Worm (Caenorhabditis elegans) whole organism, late embryonic: ENCODE measurements around the gene Y56A3A.16.

ENCODE experiments used
- K02D7.2 ChIP-seq: sonication (generic microtip); optimal IDR thresholded peaks from 2 replicates; lab custom pipeline; 2017; ENCODE audit warnings: mild to moderate bottlenecking, missing genetic modification characterization, missing compliant biosample characterization
- ama-1 ChIP-seq: fragments of 150-350 bp; optimal IDR thresholded peaks from 2 replicates; lab custom pipeline; 2014
- ceh-14 ChIP-seq: sonication (generic microtip); optimal IDR thresholded peaks from 2 replicates; lab custom pipeline; 2016; ENCODE audit warnings: missing genotype, missing genetic modification characterization, missing compliant biosample characterization
- ceh-18 ChIP-seq: sonication (generic microtip); optimal IDR thresholded peaks from 2 replicates; lab custom pipeline; 2016; ENCODE audit warnings: missing genetic modification characterization, missing compliant biosample characterization
- ceh-19 ChIP-seq: fragments of 200-800 bp; sonication (Bioruptor generic); optimal IDR thresholded peaks from 2 replicates; lab custom pipeline; 2018; ENCODE audit warnings: mild to moderate bottlenecking, missing genetic modification characterization, missing compliant biosample characterization
- ceh-2 ChIP-seq: sonication (generic microtip); optimal IDR thresholded peaks from 2 replicates; lab custom pipeline; 2016; ENCODE audit warnings: missing genotype, missing genetic modification characterization, missing compliant biosample characterization
- ceh-24 ChIP-seq: sonication (generic microtip); optimal IDR thresholded peaks from 2 replicates; lab custom pipeline; 2016; ENCODE audit warnings: mild to moderate bottlenecking, missing genetic modification characterization, missing compliant biosample characterization
- ceh-30 ChIP-seq: fragments of 150-350 bp; optimal IDR thresholded peaks from 2 replicates; lab custom pipeline; 2014; ENCODE audit warnings: missing biosample characterization, missing genetic modification characterization
- ceh-34 ChIP-seq: sonication (generic microtip); optimal IDR thresholded peaks from 2 replicates; lab custom pipeline; 2016; ENCODE audit warnings: mild to moderate bottlenecking, missing genetic modification characterization, missing compliant biosample characterization
- ceh-9 ChIP-seq: sonication (generic microtip); optimal IDR thresholded peaks from 2 replicates; lab custom pipeline; 2016; ENCODE audit warnings: mild to moderate bottlenecking, missing genetic modification characterization, inconsistent platforms, missing compliant biosample characterization
- che-1 ChIP-seq: sonication (generic microtip); optimal IDR thresholded peaks from 2 replicates; lab custom pipeline; 2016; ENCODE audit warnings: mild to moderate bottlenecking, missing genetic modification characterization, missing compliant biosample characterization
- elt-2 ChIP-seq: sonication (generic microtip); optimal IDR thresholded peaks from 2 replicates; lab custom pipeline; 2016; ENCODE audit warnings: missing genetic modification reagents, missing genetic modification characterization, missing compliant biosample characterization
- elt-4 ChIP-seq: sonication (generic microtip); optimal IDR thresholded peaks from 2 replicates; lab custom pipeline; 2016; ENCODE audit warnings: missing genetic modification characterization, missing compliant biosample characterization
- fax-1 ChIP-seq: sonication (generic microtip); optimal IDR thresholded peaks from 2 replicates; lab custom pipeline; 2016; ENCODE audit warnings: missing genotype, missing genetic modification characterization, missing compliant biosample characterization
- fkh-6 ChIP-seq: sonication (generic microtip); optimal IDR thresholded peaks from 2 replicates; lab custom pipeline; 2016; ENCODE audit warnings: missing genetic modification characterization, missing compliant biosample characterization
- gmeb-2 ChIP-seq: sonication (generic microtip); optimal IDR thresholded peaks from 2 replicates; lab custom pipeline; 2016; ENCODE audit warnings: missing genetic modification characterization, inconsistent platforms, missing compliant biosample characterization
- hlh-13 ChIP-seq: fragments of 200-800 bp; sonication (Bioruptor generic); optimal IDR thresholded peaks from 2 replicates; lab custom pipeline; 2018; ENCODE audit warnings: mild to moderate bottlenecking, missing genetic modification characterization, missing compliant biosample characterization
- hlh-6 ChIP-seq: sonication (generic microtip); optimal IDR thresholded peaks from 2 replicates; lab custom pipeline; 2016; ENCODE audit warnings: missing genotype, missing genetic modification characterization, missing compliant biosample characterization
- hlh-8 ChIP-seq: sonication (generic microtip); optimal IDR thresholded peaks from 2 replicates; lab custom pipeline; 2016; ENCODE audit warnings: missing genotype, missing genetic modification characterization, missing compliant biosample characterization
- mec-3 ChIP-seq: sonication (generic microtip); optimal IDR thresholded peaks from 2 replicates; lab custom pipeline; 2016; ENCODE audit warnings: borderline replicate concordance, missing genetic modification characterization, missing compliant biosample characterization
- nfya-1 ChIP-seq: sonication (generic microtip); optimal IDR thresholded peaks from 2 replicates; lab custom pipeline; 2017; ENCODE audit warnings: missing genetic modification characterization, mild to moderate bottlenecking, missing compliant biosample characterization, antibody characterized with exemption, moderate library complexity
- nhr-232 ChIP-seq: sonication (generic microtip); optimal IDR thresholded peaks from 2 replicates; lab custom pipeline; 2016; ENCODE audit warnings: missing genetic modification characterization, missing compliant biosample characterization
- pag-3 ChIP-seq: sonication (generic microtip); optimal IDR thresholded peaks from 2 replicates; lab custom pipeline; 2016; ENCODE audit warnings: missing compliant biosample characterization, missing genetic modification characterization, borderline replicate concordance
- pax-1 ChIP-seq: fragments of 150-350 bp; optimal IDR thresholded peaks from 2 replicates; lab custom pipeline; 2014; ENCODE audit warnings: missing biosample characterization, missing genetic modification characterization
- pha-2 ChIP-seq: sonication (generic microtip); optimal IDR thresholded peaks from 2 replicates; lab custom pipeline; 2017; ENCODE audit warnings: mild to moderate bottlenecking, missing genetic modification characterization, missing compliant biosample characterization
- pha-4 ChIP-seq: fragments of 150-350 bp; optimal IDR thresholded peaks from 2 replicates; lab custom pipeline; 2018; ENCODE audit warnings: missing biosample characterization, missing genetic modification reagents, missing genetic modification characterization
- pqm-1 ChIP-seq: sonication (generic microtip); optimal IDR thresholded peaks from 2 replicates; lab custom pipeline; 2016; ENCODE audit warnings: missing genetic modification characterization, missing compliant biosample characterization
- ref-2 ChIP-seq: sonication (generic microtip); optimal IDR thresholded peaks from 2 replicates; lab custom pipeline; 2016; ENCODE audit warnings: missing genetic modification characterization, missing compliant biosample characterization
- ttx-3 ChIP-seq: sonication (generic microtip); optimal IDR thresholded peaks from 2 replicates; lab custom pipeline; 2016; ENCODE audit warnings: missing genetic modification reagents, missing genetic modification characterization, missing compliant biosample characterization
- unc-3 ChIP-seq, 2 experiments: fragments of 200-800 bp in 1 of 2; sonication (Bioruptor generic) in 1 of 2; sonication (generic microtip) in 1 of 2; conservative IDR thresholded peaks in 1 of 2; optimal IDR thresholded peaks in 1 of 2; 2 replicates each; pipeline versions ENCODE4 v1.3.6 to Lab custom; 2016 to 2022; ENCODE audit warnings: missing compliant biosample characterization in 2 of 2, missing genetic modification characterization in 2 of 2, missing genetic modification reagents in 1 of 2
- unc-55 ChIP-seq: sonication (generic microtip); optimal IDR thresholded peaks from 2 replicates; lab custom pipeline; 2017; ENCODE audit warnings: missing biosample characterization, missing genetic modification reagents, missing genetic modification characterization
- unc-86 ChIP-seq: sonication (generic microtip); optimal IDR thresholded peaks from 2 replicates; lab custom pipeline; 2016; ENCODE audit warnings: missing genetic modification characterization, missing compliant biosample characterization
- zip-5 ChIP-seq: sonication (generic microtip); optimal IDR thresholded peaks from 2 replicates; lab custom pipeline; 2016; ENCODE audit warnings: missing genetic modification characterization, missing compliant biosample characterization

Gene Y56A3A.16

ce11 chrIII:11930899-11931298 is 16.8 kb upstream of the Y56A3A.16 start:
- TF ChIP-seq hlh-13 (GFP tag; lab: Kevin White, UChicago) (no peak), ceh-30 (tag; lab: Kevin White, UChicago) (no peak)

- TF ChIP-seq ceh-2 (no peak), ref-2 (tag; lab: Kevin White, UChicago) (no peak), pha-2 (tag; lab: Kevin White, UChicago) (no peak), elt-2 (no peak), mec-3 (no peak), nhr-232 (tag; lab: Kevin White, UChicago) (no peak)
- TF ChIP-seq, all 69 proteins: peak for 0
These were observed 9.5 kb upstream of the Y56A3A.16 start, which contains the start of gene nft-1 for ce11 chrIII:11923586-11923985. nft-1 (plus strand) TSS chrIII:11923886.

- TF ChIP-seq pag-3 (tag; lab: Kevin White, UChicago) (no peak), ama-1 (peak; percentile 72)
These were observed 7.6 kb upstream of the Y56A3A.16 start, which contains the start of gene Y56A3A.22 for ce11 chrIII:11921658-11922098. Y56A3A.22 (plus strand) TSS chrIII:11921692.

ce11 chrIII:11920187-11920785 is 6.2 kb upstream of the Y56A3A.16 start, which contains the start of the genes ccf-1 and trap-4:
ccf-1 (minus strand) TSS chrIII:11920237.
trap-4 (plus strand) TSS chrIII:11920735.
- peak; percentile 12 for TF ChIP-seq unc-55 (GFP tag; lab: Kevin White, UChicago)
- TF ChIP-seq elt-4 (tag; lab: Kevin White, UChicago) = no peak
- TF ChIP-seq nfya-1 (tag; lab: Kevin White, UChicago) = peak; percentile 36
- peak; percentile 24 for TF ChIP-seq ceh-30 (tag; lab: Kevin White, UChicago)
- TF ChIP-seq elt-2 = peak; percentile 12

ce11 chrIII:11918247-11918769 is 4.2 kb upstream of the Y56A3A.16 start, which contains the start of gene znf-593:
znf-593 (minus strand) TSS chrIII:11918719.
- no peak for TF ChIP-seq elt-2
- TF ChIP-seq K02D7.2 = peak; percentile 28

ce11 chrIII:11917525-11917924 is 3.4 kb upstream of the Y56A3A.16 start:
- TF ChIP-seq fkh-6 (tag; lab: Kevin White, UChicago) (no peak), pax-1 (tag; lab: Kevin White, UChicago) (no peak), ceh-14 (tag; lab: Kevin White, UChicago) (no peak), che-1 (tag; lab: Kevin White, UChicago) (no peak), unc-86 (tag; lab: Kevin White, UChicago) (no peak)

ce11 chrIII:11917090-11917489 is 3.0 kb upstream of the Y56A3A.16 start:
- peak; percentile 14 for TF ChIP-seq hlh-6 (tag; lab: Kevin White, UChicago)
- TF ChIP-seq zip-5 (tag; lab: Kevin White, UChicago) = no peak

- TF ChIP-seq hlh-8 (tag; lab: Kevin White, UChicago) = no peak
- no peak for TF ChIP-seq ceh-34 (tag; lab: Kevin White, UChicago)
- TF ChIP-seq hlh-6 (tag; lab: Kevin White, UChicago) = no peak
- TF ChIP-seq unc-3 (GFP tag; conservative IDR thresholded peaks at IDR 0.05; lab: Robert Waterston, UW) = no peak
- TF ChIP-seq unc-3 (tag; optimal IDR thresholded peaks at IDR 0.05; lab: Kevin White, UChicago) = no peak
- no peak for TF ChIP-seq fax-1 (tag; lab: Kevin White, UChicago)
- no peak for TF ChIP-seq ceh-24 (tag; lab: Kevin White, UChicago)
- no peak for TF ChIP-seq ttx-3 (tag; lab: Kevin White, UChicago)
- TF ChIP-seq pqm-1 (tag; lab: Kevin White, UChicago) = no peak
- no peak for TF ChIP-seq ceh-18 (tag; lab: Kevin White, UChicago)
- TF ChIP-seq ceh-9 (tag; lab: Kevin White, UChicago) = no peak
- no peak for TF ChIP-seq gmeb-2
- TF ChIP-seq pha-4 = no peak
- no peak for TF ChIP-seq ceh-19 (GFP tag; lab: Kevin White, UChicago)
These were observed 2.1 kb upstream of the Y56A3A.16 start for ce11 chrIII:11916260-11916659.
